Worm (Caenorhabditis elegans) whole organism, L4/young adult: ENCODE results near the gene Y47D7A.19.

Experiments
- W03F9.2 ChIP-seq: fragments of 150-350 bp; optimal IDR thresholded peaks from 2 replicates; lab custom pipeline; 2014; ENCODE audit warnings: missing biosample characterization, missing genetic modification characterization
- dao-5 ChIP-seq: sonication (generic microtip); optimal IDR thresholded peaks from 2 replicates; lab custom pipeline; 2016; ENCODE audit warnings: missing genotype, missing genetic modification characterization, moderate library complexity, missing compliant biosample characterization
- him-1 ChIP-seq: sonication (generic microtip); optimal IDR thresholded peaks from 2 replicates; lab custom pipeline; 2016; ENCODE audit warnings: missing genotype, missing genetic modification reagents, missing genetic modification characterization, missing compliant biosample characterization

Y47D7A.19 gene

DNA sequence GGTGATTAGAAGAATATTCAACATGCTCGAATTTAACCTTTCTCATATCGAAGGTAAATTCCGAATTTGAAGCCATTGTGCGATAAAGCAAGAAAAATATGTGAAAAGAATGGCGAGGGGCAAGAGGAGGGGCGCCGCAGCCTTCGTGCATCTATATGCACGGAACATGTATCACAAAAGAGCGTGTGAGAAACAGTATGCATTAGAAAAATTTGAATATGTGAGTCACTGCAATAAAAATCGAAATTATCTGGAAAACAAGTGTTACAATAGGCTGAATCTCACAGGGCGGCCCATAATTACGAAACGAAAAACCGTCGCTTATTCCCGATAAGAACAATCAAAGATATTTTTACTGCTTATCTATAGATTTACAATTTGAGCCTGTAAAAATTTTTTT is 22.3 kb upstream of the Y47D7A.19 start, which contains the start of gene F13A2.5:
Gene F13A2.5 (minus strand): TSS at position 101 of the 400 bp plus-strand sequence.
- TF ChIP-seq W03F9.2 (tag; lab: Kevin White, UChicago) (no peak), dao-5 (tag; lab: Kevin White, UChicago) (no peak), him-1 (tag; lab: Kevin White, UChicago) (no peak)

DNA sequence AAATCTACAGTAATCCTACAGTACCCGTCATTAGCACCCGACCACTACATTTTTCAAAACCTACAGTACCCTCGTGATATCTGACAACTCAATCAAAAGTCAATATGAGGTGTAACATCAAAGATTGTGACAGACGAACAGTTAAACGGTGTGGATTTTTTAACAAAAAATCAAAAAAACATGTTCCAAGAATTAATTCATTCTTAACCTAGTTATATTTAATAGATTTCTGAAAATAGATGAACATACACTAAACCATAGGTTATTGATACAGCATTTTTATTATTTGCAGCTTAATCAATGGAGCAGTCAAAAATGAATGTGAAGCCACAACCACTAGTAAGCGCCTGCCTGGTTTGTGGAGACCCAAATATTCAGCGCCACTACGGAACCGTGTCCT is 16.6 kb upstream of the Y47D7A.19 start, which contains the start of gene nhr-118:
Gene nhr-118 (plus strand): TSS at position 301 of the 400 bp plus-strand sequence.
- TF ChIP-seq him-1 (tag; lab: Kevin White, UChicago): no peak
- no peak for TF ChIP-seq dao-5 (tag; lab: Kevin White, UChicago)
- TF ChIP-seq W03F9.2 (tag; lab: Kevin White, UChicago): no peak

DNA sequence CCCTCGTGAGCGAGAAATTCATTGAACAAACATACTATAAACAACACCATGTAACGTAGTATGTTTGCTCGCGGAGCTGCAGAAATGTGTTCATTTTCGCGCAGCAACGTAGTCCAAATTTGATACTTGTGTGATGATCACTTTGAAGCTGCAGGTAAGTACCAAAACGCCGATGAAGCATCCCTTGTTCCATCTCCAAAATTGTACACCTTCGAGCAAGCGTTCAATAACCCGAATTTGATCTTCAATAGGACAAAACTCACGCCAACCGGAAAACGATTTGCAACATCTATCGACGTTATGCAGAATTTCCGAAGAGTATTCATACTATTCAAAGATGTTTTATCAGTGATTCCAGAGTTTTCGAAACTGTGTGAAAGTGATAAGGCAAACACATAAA is 13.5 kb upstream of the Y47D7A.19 start, which contains the start of gene Y47D7A.3:
Gene Y47D7A.3 (plus strand): TSS at position 301 of the 400 bp plus-strand sequence.
- TF ChIP-seq him-1 (tag; lab: Kevin White, UChicago) (no peak), dao-5 (tag; lab: Kevin White, UChicago) (no peak), W03F9.2 (tag; lab: Kevin White, UChicago) (no peak)

DNA sequence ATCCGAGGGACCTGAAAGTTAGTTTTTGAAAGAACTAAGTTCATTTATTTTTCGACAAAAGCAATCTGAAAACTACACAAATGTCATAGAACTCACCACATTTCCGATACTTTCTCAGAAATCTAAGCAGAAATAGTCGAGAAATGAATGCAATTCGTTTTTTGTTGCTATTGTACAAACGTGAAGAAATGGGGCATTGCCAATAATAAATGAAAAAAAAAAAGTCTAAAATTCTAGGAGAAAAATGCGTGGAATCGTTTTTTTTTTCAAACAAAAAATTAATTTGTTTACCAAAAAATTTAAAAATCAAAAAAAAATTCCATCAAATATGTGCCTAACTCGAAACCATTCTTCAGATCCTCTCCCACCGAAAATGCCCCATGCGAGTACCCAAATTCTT is 12.4 kb upstream of the Y47D7A.19 start, which contains the start of gene Y47D7A.17:
Gene Y47D7A.17 (minus strand): TSS at position 101 of the 400 bp plus-strand sequence.
- TF ChIP-seq W03F9.2 (tag; lab: Kevin White, UChicago): no peak
- no peak for TF ChIP-seq him-1 (tag; lab: Kevin White, UChicago)
- no peak for TF ChIP-seq dao-5 (tag; lab: Kevin White, UChicago)

DNA sequence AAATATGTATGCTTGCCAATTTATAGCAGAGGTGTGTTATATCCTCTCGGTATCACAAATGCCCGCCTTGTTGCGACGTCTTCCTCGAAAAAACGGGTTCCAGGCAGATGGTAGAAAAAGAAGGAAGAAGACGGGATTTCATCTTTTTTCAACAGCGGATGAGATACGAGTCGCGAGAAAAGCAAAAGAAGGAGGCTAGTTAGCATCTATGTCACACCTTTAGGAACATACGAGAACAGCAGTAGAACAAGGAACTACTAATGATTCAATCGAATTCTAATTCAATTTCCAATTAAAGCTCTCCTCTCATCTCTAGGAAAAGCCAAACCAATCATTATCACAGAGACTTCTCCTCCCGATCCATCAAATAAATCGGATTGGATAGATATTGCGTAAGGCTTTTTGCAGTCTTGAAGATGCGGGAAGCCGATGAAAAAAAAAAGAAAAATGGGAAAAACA is 9.5 kb upstream of the Y47D7A.19 start, which contains the start of gene grl-5:
Gene grl-5 (minus strand): TSS at position 51 of the 459 bp plus-strand sequence.
- TF ChIP-seq dao-5 (tag; lab: Kevin White, UChicago) (no peak), him-1 (tag; lab: Kevin White, UChicago) (no peak), W03F9.2 (tag; lab: Kevin White, UChicago) (no peak)

DNA sequence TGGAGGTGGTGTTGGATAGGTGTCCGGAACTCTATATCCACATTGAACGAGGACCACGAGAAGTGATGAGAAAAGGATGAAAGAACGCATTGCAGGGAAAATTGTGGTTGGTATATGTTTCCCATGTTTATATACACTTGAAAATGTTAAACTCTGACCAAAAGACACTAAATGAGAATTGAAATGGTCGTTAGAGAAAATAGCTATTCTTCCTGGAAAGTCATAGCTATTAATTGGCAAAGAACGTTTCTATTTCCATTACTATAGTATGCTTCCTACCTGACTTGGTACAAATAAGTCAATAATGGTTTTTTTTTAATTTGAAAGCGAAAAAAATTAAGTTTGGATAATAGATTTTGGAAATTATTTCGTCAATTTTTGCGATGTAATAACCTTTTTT is 7.4 kb upstream of the Y47D7A.19 start, which contains the start of gene Y47D7A.18:
Gene Y47D7A.18 (minus strand): TSS at position 101 of the 400 bp plus-strand sequence.
- TF ChIP-seq W03F9.2 (tag; lab: Kevin White, UChicago) (no peak), dao-5 (tag; lab: Kevin White, UChicago) (no peak), him-1 (tag; lab: Kevin White, UChicago) (no peak)

DNA sequence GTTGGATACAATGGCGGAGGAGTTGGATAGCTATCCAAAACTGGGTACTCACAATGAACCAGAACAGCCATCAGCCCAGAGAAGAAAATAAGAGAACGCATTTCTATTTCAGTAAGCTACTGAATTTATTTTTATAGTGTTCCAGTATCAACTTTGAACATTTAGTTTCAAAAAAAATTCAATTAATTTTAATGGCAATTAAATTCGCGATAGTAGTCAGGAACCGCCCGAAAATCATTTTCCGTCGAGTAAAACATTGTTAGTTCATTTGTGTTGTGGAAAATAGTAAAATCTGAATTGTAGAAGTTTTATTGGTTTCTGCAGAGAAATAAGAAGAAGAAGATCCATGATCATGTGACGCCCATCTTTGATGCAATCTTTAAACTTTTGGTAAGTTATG is 6.0 kb upstream of the Y47D7A.19 start, which contains the start of gene Y47D7A.6:
Gene Y47D7A.6 (minus strand): TSS at position 101 of the 400 bp plus-strand sequence.
- TF ChIP-seq W03F9.2 (tag; lab: Kevin White, UChicago) (no peak), him-1 (tag; lab: Kevin White, UChicago) (no peak), dao-5 (tag; lab: Kevin White, UChicago) (no peak)

DNA sequence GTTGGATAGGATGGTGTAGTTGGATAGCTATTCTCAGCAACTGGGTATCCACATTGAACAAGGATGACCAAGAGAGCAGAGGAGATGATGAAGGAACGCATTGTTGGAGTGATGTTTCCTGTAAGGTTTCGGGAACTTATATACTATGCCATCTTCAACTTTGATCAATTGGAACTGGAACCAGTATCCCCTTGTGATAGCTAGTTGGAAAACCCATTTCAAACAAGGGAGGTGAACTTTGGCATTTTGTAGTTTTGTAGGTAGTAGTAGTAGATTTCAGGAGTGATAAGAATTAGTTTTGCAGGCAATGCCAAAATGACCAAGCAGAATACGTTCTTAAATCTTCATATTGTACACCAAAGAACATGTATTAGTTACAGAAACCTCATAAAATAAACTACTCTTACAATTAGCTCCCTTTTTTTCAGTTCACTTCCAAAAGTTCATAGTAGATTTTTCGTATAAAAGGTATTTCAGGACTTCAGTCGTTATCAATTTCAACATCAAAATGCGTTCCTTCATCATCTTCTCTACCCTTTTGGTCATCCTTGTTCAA is 4.3 kb upstream of the Y47D7A.19 start, which contains the start of the genes Y47D7A.7 and Y47D7A.2:
Gene Y47D7A.7 (minus strand): TSS at position 101 of the 556 bp plus-strand sequence.
Gene Y47D7A.2 (plus strand): TSS at position 506 of the 556 bp plus-strand sequence.
- TF ChIP-seq dao-5 (tag; lab: Kevin White, UChicago) (no peak), him-1 (tag; lab: Kevin White, UChicago) (no peak), W03F9.2 (tag; lab: Kevin White, UChicago) (no peak)

DNA sequence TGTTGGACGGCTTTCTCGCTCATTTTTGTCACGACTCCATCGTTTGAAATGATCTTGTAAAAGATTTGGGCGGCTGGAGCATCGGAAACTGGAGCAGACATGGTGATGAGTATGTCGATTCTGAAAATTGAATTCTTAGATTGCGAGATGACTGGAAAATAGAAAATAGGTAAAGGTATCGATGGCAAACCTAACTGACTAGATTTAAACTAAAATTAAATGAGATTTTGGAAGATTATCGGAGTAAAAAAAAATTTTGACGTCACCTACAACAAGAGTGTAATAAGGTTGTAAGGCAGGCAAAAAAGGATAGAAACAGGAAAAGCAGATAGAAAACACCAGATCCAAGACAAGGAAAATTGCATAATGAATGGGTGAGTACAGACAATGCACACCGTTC is 2.7 kb upstream of the Y47D7A.19 start, which contains the start of gene skr-14:
Gene skr-14 (minus strand): TSS at position 101 of the 400 bp plus-strand sequence.
- TF ChIP-seq dao-5 (tag; lab: Kevin White, UChicago) (no peak), him-1 (tag; lab: Kevin White, UChicago) (no peak), W03F9.2 (tag; lab: Kevin White, UChicago) (no peak)

DNA sequence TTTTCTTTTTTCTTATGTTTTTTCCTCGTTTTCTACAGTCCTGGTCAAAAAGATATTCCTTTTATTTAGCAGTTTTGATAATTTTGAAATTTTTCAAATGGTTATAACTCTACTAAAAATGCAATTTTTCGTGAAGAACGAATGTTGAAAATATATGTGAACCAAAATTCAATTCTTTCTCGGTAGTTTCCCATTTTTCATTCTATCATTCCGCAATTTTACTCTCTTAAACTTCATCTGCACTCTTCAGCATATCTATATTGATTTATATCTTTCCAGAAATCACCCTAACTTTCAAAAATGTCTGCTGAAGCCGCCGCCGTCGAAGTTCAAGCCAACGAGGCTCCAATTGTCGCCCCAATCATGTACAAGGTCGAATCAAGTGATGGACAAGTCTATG is 2.0 kb upstream of the Y47D7A.19 start, which contains the start of gene skr-7:
Gene skr-7 (plus strand): TSS at position 301 of the 400 bp plus-strand sequence.
- TF ChIP-seq him-1 (tag; lab: Kevin White, UChicago) (no peak), W03F9.2 (tag; lab: Kevin White, UChicago) (no peak), dao-5 (tag; lab: Kevin White, UChicago) (no peak)

DNA sequence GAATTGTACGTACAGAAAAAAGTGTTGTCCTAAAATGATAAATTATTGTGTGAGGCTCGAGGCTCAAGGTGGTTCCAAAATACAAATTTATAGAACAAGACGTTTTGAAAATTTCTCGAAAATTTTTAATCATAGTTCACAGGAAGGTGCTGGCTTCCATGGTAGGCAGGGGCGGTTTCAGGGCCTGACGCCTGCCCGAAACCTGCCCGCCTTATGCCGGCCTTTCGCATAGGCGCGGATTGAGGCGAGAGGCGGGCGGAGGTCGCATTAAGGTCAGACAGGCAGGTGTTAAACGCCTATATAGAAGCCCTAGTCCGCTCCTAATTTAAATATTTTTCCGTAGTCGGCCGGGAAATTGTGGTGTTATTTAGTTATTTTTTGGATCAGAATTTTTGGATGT is 1.1 kb upstream of the Y47D7A.19 start:
- TF ChIP-seq dao-5 (tag; lab: Kevin White, UChicago) (no peak), him-1 (tag; lab: Kevin White, UChicago) (no peak)

DNA sequence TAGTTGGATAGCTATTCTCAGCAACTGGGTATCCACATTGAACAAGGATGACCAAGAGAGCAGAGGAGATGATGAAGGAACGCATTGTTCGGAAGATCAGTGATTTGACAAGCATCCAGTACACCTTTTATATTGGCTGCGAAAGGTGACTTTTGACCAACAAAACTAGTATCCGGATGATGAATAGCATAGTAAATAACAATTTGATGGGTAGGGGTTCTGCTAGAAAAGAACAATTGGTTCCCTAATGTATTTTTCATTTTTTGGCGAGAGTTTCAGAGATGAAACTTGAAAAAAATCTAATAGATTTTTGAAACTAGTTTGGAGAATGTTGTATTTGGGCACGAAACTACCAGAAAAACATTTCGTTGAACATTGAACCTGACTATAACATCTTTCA is 4.1 kb downstream of the Y47D7A.19 start, which contains the start of gene Y47D7A.11:
Gene Y47D7A.11 (minus strand): TSS at position 101 of the 400 bp plus-strand sequence.
- TF ChIP-seq dao-5 (tag; lab: Kevin White, UChicago) (no peak), him-1 (tag; lab: Kevin White, UChicago) (no peak), W03F9.2 (tag; lab: Kevin White, UChicago) (no peak)

DNA sequence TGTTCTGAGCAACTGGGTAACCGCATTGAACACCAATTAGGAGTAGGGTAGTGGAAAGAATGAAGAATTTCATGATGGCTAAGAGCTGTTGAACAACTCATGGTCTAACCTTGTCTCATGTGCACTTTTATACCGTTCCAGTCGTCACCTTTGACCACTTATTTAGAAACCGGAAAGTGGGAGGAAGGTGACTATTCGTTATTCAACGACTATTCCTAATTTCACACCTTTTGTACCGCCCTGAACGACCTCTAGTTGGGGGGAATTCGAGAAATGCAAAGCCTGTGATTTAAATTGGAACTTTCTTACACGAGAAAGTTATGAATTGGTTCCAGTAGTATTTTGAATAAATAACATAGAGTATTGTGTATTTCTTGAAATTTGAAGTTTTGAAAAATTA is 5.4 kb downstream of the Y47D7A.19 start, which contains the start of gene Y47D7A.12:
Gene Y47D7A.12 (minus strand): TSS at position 101 of the 400 bp plus-strand sequence.
- TF ChIP-seq dao-5 (tag; lab: Kevin White, UChicago): no peak
- no peak for TF ChIP-seq him-1 (tag; lab: Kevin White, UChicago)
- TF ChIP-seq W03F9.2 (tag; lab: Kevin White, UChicago): no peak
